Worm (Caenorhabditis elegans): ENCODE results near the gene ooc-3.

Gene ooc-3

DNA sequence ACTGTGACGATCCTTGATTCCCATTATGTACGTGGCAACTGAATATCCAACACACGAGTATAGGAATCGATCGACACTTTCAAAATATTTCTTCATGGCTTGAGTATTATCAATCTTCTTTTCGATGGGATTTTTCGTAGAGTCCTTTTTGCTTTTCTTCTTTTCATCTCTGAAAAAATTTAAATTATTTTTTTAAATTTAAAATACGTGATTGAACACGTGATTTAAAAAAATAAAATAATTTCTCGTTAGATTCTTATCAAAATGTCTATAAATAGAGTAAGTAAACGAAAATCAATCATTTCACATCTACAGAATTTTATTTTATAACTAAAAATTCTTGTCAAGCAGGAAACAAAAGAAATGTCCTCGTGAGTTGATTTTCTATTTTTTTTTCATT lies 26.2 kb upstream of the ooc-3 start, which contains the start of gene Y62F5A.10 (continued):
- no peak for TF ChIP-seq ceh-62 (tag; optimal IDR thresholded peaks at IDR 0.05)

DNA sequence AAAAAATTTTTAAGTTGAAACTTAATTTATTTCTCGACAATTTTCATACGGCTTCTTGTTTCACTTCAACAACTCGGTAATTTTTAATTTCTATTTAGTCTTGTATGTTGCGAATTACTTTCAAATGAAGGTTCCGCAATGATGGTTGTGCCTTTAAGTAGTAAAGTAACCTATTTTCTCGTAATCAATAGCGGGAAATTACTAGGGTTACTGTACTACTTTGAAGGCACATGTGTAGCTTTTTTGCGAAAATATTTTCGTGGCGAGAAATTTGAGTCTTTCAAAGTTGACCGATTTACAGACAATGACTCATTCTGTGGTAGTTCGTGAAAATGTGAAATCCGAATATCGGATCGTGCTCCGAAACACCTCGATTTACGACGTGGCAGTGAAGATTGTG lies 23.1 kb upstream of the ooc-3 start, which contains the start of gene B0334.10:
B0334.10 (plus strand) TSS at position 301 of the 400 bp plus-strand sequence.
- TF ChIP-seq ceh-20 (GFP tag; IDR thresholded peaks at IDR 0.05) (no peak), vab-7 (GFP tag; IDR thresholded peaks at IDR 0.05) (no peak), sdz-12 (GFP tag; optimal IDR thresholded peaks at IDR 0.05) (no peak), daf-12 (tag; optimal IDR thresholded peaks at IDR 0.05) (no peak), spr-1 (tag; optimal IDR thresholded peaks at IDR 0.05) (no peak), set-16 (GFP tag; IDR thresholded peaks at IDR 0.05) (no peak), spr-3 (GFP tag; optimal IDR thresholded peaks at IDR 0.05) (no peak), nhr-77 (tag; optimal IDR thresholded peaks at IDR 0.05) (no peak), snpc-1.2 (GFP tag; IDR thresholded peaks at IDR 0.05) (no peak), dve-1 (tag; optimal IDR thresholded peaks at IDR 0.05; ENCODE audit: insufficient read depth) (no peak), egl-27 (tag; optimal IDR thresholded peaks at IDR 0.05) (no peak), ceh-62 (tag; optimal IDR thresholded peaks at IDR 0.05) (no peak), Y105C5A.15 (GFP tag; IDR thresholded peaks at IDR 0.05) (no peak), fkh-10 (GFP tag; optimal IDR thresholded peaks at IDR 0.05) (no peak), nhr-41 (GFP tag; IDR thresholded peaks at IDR 0.05) (no peak), ceh-44 (GFP tag; IDR thresholded peaks at IDR 0.05) (no peak)

DNA sequence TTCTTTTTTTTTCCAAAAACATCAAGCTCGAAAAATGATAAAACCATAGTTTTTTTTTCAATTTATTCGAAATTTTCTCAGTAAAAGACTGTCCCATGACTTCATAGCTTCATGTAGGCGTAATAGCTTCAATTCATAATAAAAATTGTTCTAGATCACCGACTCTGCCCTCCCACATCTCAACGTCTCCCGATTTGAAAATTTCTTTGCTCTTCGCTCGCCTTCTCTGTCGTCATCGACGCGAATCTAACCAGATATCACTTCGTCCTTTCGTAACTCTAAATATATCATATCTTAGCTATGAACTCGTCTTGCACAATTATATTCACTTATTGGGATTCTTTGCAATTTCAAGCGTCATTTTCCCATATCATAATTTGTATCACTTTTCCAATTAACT lies 19.7 kb upstream of the ooc-3 start, which contains the start of gene srh-44:
srh-44 (plus strand) TSS at position 301 of the 400 bp plus-strand sequence.
- no peak for TF ChIP-seq hmg-1.1 (GFP tag; IDR thresholded peaks at IDR 0.05)
- no peak for TF ChIP-seq ceh-20 (GFP tag; IDR thresholded peaks at IDR 0.05)
- no peak for TF ChIP-seq rbr-2 (tag; optimal IDR thresholded peaks at IDR 0.05)
- TF ChIP-seq ceh-32 (tag; optimal IDR thresholded peaks at IDR 0.05; ENCODE audit: poor library complexity): no peak
- no peak for TF ChIP-seq skn-1 (tag; optimal IDR thresholded peaks at IDR 0.05)
- TF ChIP-seq nhr-11 (tag; optimal IDR thresholded peaks at IDR 0.05): no peak
- TF ChIP-seq duxl-1 (tag; optimal IDR thresholded peaks at IDR 0.05; ENCODE audit: poor library complexity): no peak
- TF ChIP-seq daf-12 (tag; optimal IDR thresholded peaks at IDR 0.05): no peak

DNA sequence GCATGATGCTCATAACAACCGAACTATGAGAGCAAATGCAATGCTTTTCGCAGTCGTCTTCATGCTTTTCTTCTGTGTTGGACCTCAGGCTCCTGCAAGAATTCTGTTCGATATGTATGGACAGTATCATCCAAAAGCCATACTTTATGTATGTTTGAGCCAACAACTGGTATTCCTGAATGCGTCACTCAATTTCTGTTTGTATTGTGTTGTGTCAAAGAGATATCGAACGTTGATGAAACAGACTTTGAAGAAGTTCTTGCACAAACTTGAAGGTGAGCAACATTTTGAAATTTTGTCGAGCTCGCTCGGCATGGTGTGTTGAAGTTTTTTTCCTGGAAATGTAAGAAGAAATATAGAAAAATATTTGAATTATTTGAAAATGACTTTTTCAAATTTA lies 17.8 kb upstream of the ooc-3 start:
- TF ChIP-seq unc-62 (GFP tag; optimal IDR thresholded peaks at IDR 0.05 in 1 of 2) (peak in 1 of 2 experiments; percentile 74), unc-62 (tag; optimal IDR thresholded peaks at IDR 0.05) (no peak), hmg-1.1 (GFP tag; IDR thresholded peaks at IDR 0.05) (no peak), sdz-12 (GFP tag; optimal IDR thresholded peaks at IDR 0.05) (no peak), jun-1 (tag; optimal IDR thresholded peaks at IDR 0.05) (no peak), lin-39 (tag; optimal IDR thresholded peaks at IDR 0.05) (no peak), madf-5 (GFP tag; IDR thresholded peaks at IDR 0.05) (no peak), arid-1 (GFP tag; conservative IDR thresholded peaks at IDR 0.05) (no peak), ztf-7 (tag; optimal IDR thresholded peaks at IDR 0.05) (no peak), aha-1 (tag) (peak; percentile 59), hif-1 (tag; optimal IDR thresholded peaks at IDR 0.05) (no peak)

DNA sequence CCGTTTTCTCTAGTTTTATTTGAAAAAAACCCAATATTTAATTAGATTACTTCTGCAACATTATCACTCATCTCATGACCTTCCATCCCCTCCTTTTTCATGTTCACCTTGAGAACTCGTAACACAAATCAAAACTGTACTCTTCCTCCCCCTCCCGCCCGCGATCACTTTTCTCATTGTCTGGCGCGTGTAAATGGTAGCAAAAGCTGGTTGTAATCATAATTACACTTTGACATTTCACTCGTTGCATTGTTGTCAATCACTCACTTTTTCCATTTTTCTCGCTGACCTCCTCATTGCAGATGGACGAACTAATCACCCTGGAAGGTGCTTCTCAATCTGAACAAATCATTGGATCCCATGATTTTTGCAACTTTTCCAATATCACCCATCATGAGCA lies 15.3 kb upstream of the ooc-3 start, which contains the start of gene npr-41:
npr-41 (plus strand) TSS at position 301 of the 400 bp plus-strand sequence.
- TF ChIP-seq nhr-42 (GFP tag; IDR thresholded peaks at IDR 0.05) (no peak), dpl-1 (GFP tag; optimal IDR thresholded peaks at IDR 0.05) (no peak), ctbp-1 (GFP tag; IDR thresholded peaks at IDR 0.05) (no peak), ceh-20 (GFP tag; IDR thresholded peaks at IDR 0.05) (no peak), nhr-25 (tag; optimal IDR thresholded peaks at IDR 0.05; ENCODE audit: borderline replicate concordance, insufficient read depth) (no peak), Y48G9A.11 (GFP tag; IDR thresholded peaks at IDR 0.05) (no peak), ceh-44 (GFP tag; IDR thresholded peaks at IDR 0.05) (no peak), nhr-41 (GFP tag; IDR thresholded peaks at IDR 0.05) (no peak), F49E8.2 (tag; optimal IDR thresholded peaks at IDR 0.05; ENCODE audit: borderline replicate concordance) (no peak), R02D3.7 (tag; optimal IDR thresholded peaks at IDR 0.05) (no peak), Y105C5A.15 (GFP tag; IDR thresholded peaks at IDR 0.05) (no peak), ceh-62 (tag; optimal IDR thresholded peaks at IDR 0.05) (no peak), T26A8.4 (GFP tag; IDR thresholded peaks at IDR 0.05) (no peak), tra-1 (GFP tag; IDR thresholded peaks at IDR 0.05) (no peak), dve-1 (tag; optimal IDR thresholded peaks at IDR 0.05; ENCODE audit: insufficient read depth) (no peak), fkh-10 (GFP tag; optimal IDR thresholded peaks at IDR 0.05) (no peak), nhr-102 (tag; optimal IDR thresholded peaks at IDR 0.05) (no peak), cey-2 (tag; optimal IDR thresholded peaks at IDR 0.05; ENCODE audit: borderline replicate concordance, insufficient read depth) (no peak), nhr-237 (tag; optimal IDR thresholded peaks at IDR 0.05) (no peak)

Measured in whole organism, L4 larva.